Worm (Caenorhabditis elegans) whole organism, late embryonic: ENCODE results near the gene C26E1.1.

Experiments
- pqm-1 ChIP-seq: sonication (generic microtip); optimal IDR thresholded peaks from 2 replicates; lab custom pipeline; 2016; ENCODE audit warnings: missing genetic modification characterization, missing compliant biosample characterization
- sox-4 ChIP-seq: sonication (generic microtip); optimal IDR thresholded peaks from 2 replicates; lab custom pipeline; 2017; ENCODE audit warnings: mild to moderate bottlenecking, missing genetic modification characterization, inconsistent platforms, missing compliant biosample characterization
- unc-3 ChIP-seq, 2 experiments: fragments of 200-800 bp in 1 of 2; sonication (Bioruptor generic) in 1 of 2; sonication (generic microtip) in 1 of 2; conservative IDR thresholded peaks in 1 of 2; optimal IDR thresholded peaks in 1 of 2; 2 replicates each; pipeline versions ENCODE4 v1.3.6 to Lab custom; 2016 to 2022; ENCODE audit warnings: missing compliant biosample characterization in 2 of 2, missing genetic modification characterization in 2 of 2, missing genetic modification reagents in 1 of 2

DNA sequence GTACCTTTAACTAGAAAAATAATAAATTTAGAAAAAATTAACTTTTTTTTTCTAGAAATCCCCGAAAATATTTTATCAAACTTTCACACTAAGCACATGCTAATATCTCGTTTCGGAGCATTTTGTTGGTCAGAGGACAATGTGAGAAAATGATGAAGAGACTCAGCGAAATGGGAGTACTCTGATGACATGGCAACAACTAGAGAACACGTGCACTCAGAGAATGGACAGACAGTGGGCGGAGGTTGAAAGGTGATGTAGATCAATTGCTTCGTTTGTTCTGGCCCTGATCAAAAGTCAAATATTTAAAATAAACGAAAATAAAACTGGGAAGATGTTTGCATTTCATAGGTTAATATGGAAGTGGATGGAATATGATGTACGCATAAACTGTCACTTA lies 37.1 kb downstream of the C26E1.1 start:
- TF ChIP-seq pqm-1 (tag; lab: Kevin White, UChicago): no peak
- TF ChIP-seq unc-3 (GFP tag; conservative IDR thresholded peaks at IDR 0.05; lab: Robert Waterston, UW): no peak
- no peak for TF ChIP-seq unc-3 (tag; optimal IDR thresholded peaks at IDR 0.05; lab: Kevin White, UChicago)
- TF ChIP-seq sox-4: no peak
